Worm (Caenorhabditis elegans) whole organism, young adult: ENCODE data around the gene C42C1.8.

Experiments
- C06A6.2 ChIP-seq: fragments of 200-800 bp; sonication (Bioruptor generic); conservative IDR thresholded peaks from 2 replicates; pipeline ENCODE4 v1.3.6; 2022; ENCODE audit warnings: missing genetic modification characterization, missing compliant biosample characterization
- C17E4.6 ChIP-seq: fragments of 200-800 bp; sonication (Bioruptor generic); IDR thresholded peaks from 2 replicates; pipeline ENCODE4 v1.3.6; 2022; ENCODE audit warnings: missing genetic modification reagents, missing genetic modification characterization, missing compliant biosample characterization
- D2030.7 ChIP-seq: fragments of 200-800 bp; sonication (Bioruptor generic); IDR thresholded peaks from 2 replicates; pipeline ENCODE4 v1.3.6; 2022; ENCODE audit warnings: missing genetic modification reagents, missing genetic modification characterization, missing compliant biosample characterization
- F23B12.7 ChIP-seq: sonication (generic microtip); optimal IDR thresholded peaks from 2 replicates; lab custom pipeline; 2017; ENCODE audit warnings: missing genetic modification characterization, mild to moderate bottlenecking, missing compliant biosample characterization, antibody characterized with exemption, moderate library complexity; ENCODE audit not compliant: insufficient read depth
- F33H1.4 ChIP-seq: fragments of 200-800 bp; sonication (Bioruptor generic); IDR thresholded peaks from 2 replicates; pipeline ENCODE4 v1.3.6; 2022; ENCODE audit warnings: missing genetic modification reagents, missing genetic modification characterization, missing compliant biosample characterization
- F39B2.1 ChIP-seq: fragments of 200-800 bp; sonication (Bioruptor generic); IDR thresholded peaks from 2 replicates; pipeline ENCODE4 v1.3.6; 2022; ENCODE audit warnings: missing genetic modification reagents, missing genetic modification characterization, missing compliant biosample characterization
- K11D2.4 ChIP-seq: fragments of 200-800 bp; sonication (Bioruptor generic); IDR thresholded peaks from 2 replicates; pipeline ENCODE4 v1.3.6; 2022; ENCODE audit warnings: missing genetic modification reagents, missing genetic modification characterization, missing compliant biosample characterization
- T26A5.8 ChIP-seq: sonication (generic microtip); optimal IDR thresholded peaks from 2 replicates; lab custom pipeline; 2016; ENCODE audit warnings: missing genetic modification characterization, missing compliant biosample characterization
- Y67H2A.10 ChIP-seq: fragments of 200-800 bp; sonication (Bioruptor generic); conservative IDR thresholded peaks from 2 replicates; pipeline ENCODE4 v1.3.6; 2022; ENCODE audit warnings: missing genetic modification reagents, missing genetic modification characterization, missing compliant biosample characterization
- ZK185.1 ChIP-seq: sonication (generic microtip); optimal IDR thresholded peaks from 2 replicates; lab custom pipeline; 2016; ENCODE audit warnings: mild to moderate bottlenecking, missing genetic modification characterization, missing compliant biosample characterization; ENCODE audit not compliant: poor library complexity, severe bottlenecking
- atf-7 ChIP-seq: sonication (generic microtip); optimal IDR thresholded peaks from 2 replicates; lab custom pipeline; 2017; ENCODE audit warnings: mild to moderate bottlenecking, missing genetic modification characterization, missing compliant biosample characterization
- athp-1 ChIP-seq: sonication (generic microtip); optimal IDR thresholded peaks from 2 replicates; lab custom pipeline; 2017; ENCODE audit warnings: mild to moderate bottlenecking, missing genetic modification characterization, missing compliant biosample characterization
- bed-1 ChIP-seq: fragments of 200-800 bp; sonication (Bioruptor generic); IDR thresholded peaks from 2 replicates; pipeline ENCODE4 v1.3.6; 2022; ENCODE audit warnings: missing genetic modification reagents, missing genetic modification characterization, missing compliant biosample characterization
- cebp-1 ChIP-seq, 2 experiments: fragments of 200-800 bp in 1 of 2; sonication (Bioruptor generic) in 1 of 2; sonication (generic microtip) in 1 of 2; IDR thresholded peaks in 1 of 2; optimal IDR thresholded peaks in 1 of 2; 2 replicates each; pipeline versions ENCODE4 v1.3.6 to Lab custom; 2017 to 2022; ENCODE audit warnings: missing compliant biosample characterization in 2 of 2, missing genetic modification characterization in 2 of 2, mild to moderate bottlenecking in 1 of 2, missing genetic modification reagents in 1 of 2, moderate library complexity in 1 of 2
- ceh-27 ChIP-seq: fragments of 200-800 bp; sonication (Bioruptor generic); optimal IDR thresholded peaks from 2 replicates; lab custom pipeline; 2018; ENCODE audit warnings: mild to moderate bottlenecking, missing genetic modification characterization, moderate library complexity, missing compliant biosample characterization
- die-1 ChIP-seq: sonication (generic microtip); optimal IDR thresholded peaks from 2 replicates; lab custom pipeline; 2016; ENCODE audit warnings: missing genotype, mild to moderate bottlenecking, missing genetic modification characterization, missing compliant biosample characterization
- dox-1 ChIP-seq: fragments of 200-800 bp; sonication (Bioruptor generic); IDR thresholded peaks from 2 replicates; pipeline ENCODE4 v1.3.6; 2022; ENCODE audit warnings: missing genetic modification reagents, missing genetic modification characterization, missing compliant biosample characterization
- fkh-3 ChIP-seq: sonication (generic microtip); optimal IDR thresholded peaks from 2 replicates; lab custom pipeline; 2016; ENCODE audit warnings: mild to moderate bottlenecking, missing genetic modification characterization, missing compliant biosample characterization
- hmg-1.2 ChIP-seq: fragments of 200-800 bp; sonication (Bioruptor generic); IDR thresholded peaks from 2 replicates; pipeline ENCODE4 v1.3.6; 2022; ENCODE audit warnings: missing genetic modification reagents, missing genetic modification characterization, missing compliant biosample characterization
- let-607 ChIP-seq, 2 experiments: fragments of 200-800 bp in 1 of 2; sonication (Bioruptor generic) in 1 of 2; sonication (generic microtip) in 1 of 2; optimal IDR thresholded peaks; 2 replicates each; lab custom pipeline; 2016 to 2018; ENCODE audit warnings: mild to moderate bottlenecking in 2 of 2, missing compliant biosample characterization in 2 of 2, missing genetic modification characterization in 2 of 2, moderate library complexity in 2 of 2, missing genotype in 1 of 2
- lin-26 ChIP-seq: fragments of 200-800 bp; sonication (Bioruptor generic); IDR thresholded peaks from 2 replicates; pipeline ENCODE4 v1.3.6; 2022; ENCODE audit warnings: missing genetic modification reagents, missing genetic modification characterization, missing compliant biosample characterization
- lsl-1 ChIP-seq: fragments of 200-800 bp; sonication (Bioruptor generic); optimal IDR thresholded peaks from 2 replicates; lab custom pipeline; 2018; ENCODE audit warnings: mild to moderate bottlenecking, missing genetic modification characterization, moderate library complexity, missing compliant biosample characterization
- madf-6 ChIP-seq: fragments of 200-800 bp; sonication (Bioruptor generic); IDR thresholded peaks from 2 replicates; pipeline ENCODE4 v1.3.6; 2022; ENCODE audit warnings: missing genetic modification reagents, missing genetic modification characterization, missing compliant biosample characterization
- madf-8 ChIP-seq: fragments of 200-800 bp; sonication (Bioruptor generic); conservative IDR thresholded peaks from 2 replicates; pipeline ENCODE4 v1.3.6; 2022; ENCODE audit warnings: missing genetic modification reagents, missing genetic modification characterization, missing compliant biosample characterization
- mcd-1 ChIP-seq: fragments of 200-800 bp; sonication (Bioruptor generic); IDR thresholded peaks from 2 replicates; pipeline ENCODE4 v1.3.6; 2022; ENCODE audit warnings: missing genetic modification reagents, missing genetic modification characterization, missing compliant biosample characterization
- mel-28 ChIP-seq: sonication (generic microtip); optimal IDR thresholded peaks from 2 replicates; lab custom pipeline; 2016; ENCODE audit warnings: borderline replicate concordance, mild to moderate bottlenecking, missing genetic modification characterization, missing compliant biosample characterization
- nfya-2 ChIP-seq: fragments of 200-800 bp; sonication (Bioruptor generic); IDR thresholded peaks from 2 replicates; pipeline ENCODE4 v1.3.6; 2022; ENCODE audit warnings: missing genetic modification reagents, missing genetic modification characterization, missing compliant biosample characterization
- pbrm-1 ChIP-seq: fragments of 200-800 bp; sonication (Bioruptor generic); IDR thresholded peaks from 2 replicates; pipeline ENCODE4 v1.3.6; 2022; ENCODE audit warnings: missing genetic modification reagents, missing genetic modification characterization, missing compliant biosample characterization
- rec-8 ChIP-seq, 2 experiments: sonication (generic microtip); optimal IDR thresholded peaks; 2 replicates each; lab custom pipeline; 2016; ENCODE audit warnings: mild to moderate bottlenecking in 2 of 2, missing genetic modification characterization in 2 of 2, missing genetic modification reagents in 2 of 2, missing genotype in 2 of 2, missing biosample characterization in 1 of 2, missing compliant biosample characterization in 1 of 2, moderate library complexity in 1 of 2
- snpc-1.1 ChIP-seq: sonication (generic microtip); optimal IDR thresholded peaks from 2 replicates; lab custom pipeline; 2017; ENCODE audit warnings: missing genetic modification characterization, mild to moderate bottlenecking, missing compliant biosample characterization, antibody characterized with exemption, moderate library complexity, missing genotype, missing genetic modification reagents; ENCODE audit not compliant: insufficient read depth
- snpc-1.3 ChIP-seq: sonication (generic microtip); optimal IDR thresholded peaks from 2 replicates; lab custom pipeline; 2017; ENCODE audit warnings: missing genetic modification characterization, mild to moderate bottlenecking, missing compliant biosample characterization, antibody characterized with exemption, moderate library complexity, missing genotype, missing genetic modification reagents; ENCODE audit not compliant: insufficient read depth
- snpc-4 ChIP-seq, 5 experiments: fragments of 150-350 bp in 1 of 5; sonication (generic microtip) in 4 of 5; optimal IDR thresholded peaks; 2 replicates each; lab custom pipeline; 2014 to 2018; ENCODE audit warnings: missing genetic modification characterization in 5 of 5, missing biosample characterization in 3 of 5, antibody characterized with exemption in 2 of 5, mild to moderate bottlenecking in 2 of 5, missing compliant biosample characterization in 2 of 5, missing genotype in 2 of 5, moderate library complexity in 2 of 5, missing genetic modification reagents in 1 of 5
- sptf-2 ChIP-seq: fragments of 200-800 bp; sonication (Bioruptor generic); optimal IDR thresholded peaks from 2 replicates; lab custom pipeline; 2018; ENCODE audit warnings: mild to moderate bottlenecking, missing genetic modification characterization, missing compliant biosample characterization
- tlf-1 ChIP-seq: fragments of 200-800 bp; sonication (Bioruptor generic); optimal IDR thresholded peaks from 2 replicates; lab custom pipeline; 2018; ENCODE audit warnings: mild to moderate bottlenecking, missing genetic modification characterization, missing compliant biosample characterization
- unc-130 ChIP-seq: sonication (generic microtip); optimal IDR thresholded peaks from 2 replicates; lab custom pipeline; 2016; ENCODE audit warnings: missing genetic modification reagents, missing genetic modification characterization, missing compliant biosample characterization
- unc-62 ChIP-seq: fragments of 150-350 bp; optimal IDR thresholded peaks from 2 replicates; lab custom pipeline; 2014; ENCODE audit warnings: missing biosample characterization, missing genetic modification reagents, missing genetic modification characterization
- xnd-1 ChIP-seq: sonication (generic microtip); optimal IDR thresholded peaks from 2 replicates; lab custom pipeline; 2016; ENCODE audit warnings: missing genotype, missing genetic modification reagents, missing genetic modification characterization, missing compliant biosample characterization
- zim-3 ChIP-seq: sonication (generic microtip); optimal IDR thresholded peaks from 2 replicates; lab custom pipeline; 2017; ENCODE audit warnings: mild to moderate bottlenecking, missing genetic modification characterization, moderate library complexity, missing compliant biosample characterization
- ztf-18 ChIP-seq: sonication (generic microtip); optimal IDR thresholded peaks from 2 replicates; lab custom pipeline; 2016; ENCODE audit warnings: missing genotype, mild to moderate bottlenecking, missing genetic modification characterization, missing compliant biosample characterization
- ztf-22 ChIP-seq: fragments of 200-800 bp; sonication (Bioruptor generic); optimal IDR thresholded peaks from 2 replicates; lab custom pipeline; 2018; ENCODE audit warnings: mild to moderate bottlenecking, missing genetic modification characterization, moderate library complexity, missing compliant biosample characterization
- ztf-25 ChIP-seq: fragments of 200-800 bp; sonication (Bioruptor generic); IDR thresholded peaks from 2 replicates; pipeline ENCODE4 v1.3.6; 2022; ENCODE audit warnings: missing genetic modification reagents, missing genetic modification characterization, missing compliant biosample characterization
- ztf-3 ChIP-seq: fragments of 200-800 bp; sonication (Bioruptor generic); optimal IDR thresholded peaks from 2 replicates; lab custom pipeline; 2018; ENCODE audit warnings: mild to moderate bottlenecking, missing genetic modification characterization, missing compliant biosample characterization

The C42C1.8 gene

ce11 chrIV:12274365-12274764 is 16.5 kb upstream of the C42C1.8 start:
- TF ChIP-seq ZK185.1 (tag; lab: Kevin White, UChicago) (no peak), F39B2.1 (GFP tag; lab: Robert Waterston, UW) (no peak), madf-6 (no peak), ztf-22 (GFP tag; lab: Kevin White, UChicago) (no peak), Y67H2A.10 (no peak), C06A6.2 (GFP tag; lab: Robert Waterston, UW) (no peak), lin-26 (GFP tag; lab: Robert Waterston, UW) (no peak)

- TF ChIP-seq C17E4.6 (GFP tag; lab: Robert Waterston, UW): no peak
- no peak for TF ChIP-seq cebp-1 (GFP tag; IDR thresholded peaks at IDR 0.05; lab: Robert Waterston, UW)
- TF ChIP-seq cebp-1 (tag; optimal IDR thresholded peaks at IDR 0.05; lab: Kevin White, UChicago): no peak
- peak; percentile 1 for TF ChIP-seq tlf-1 (GFP tag; lab: Kevin White, UChicago)
Observed at ce11 chrIV:12275892-12276291, 15.0 kb upstream of the C42C1.8 start, which contains the start of gene vps-8. TSS of gene vps-8 (minus strand) at chrIV:12275992.

- TF ChIP-seq snpc-1.3 (tag; lab: Kevin White, UChicago) (peak; percentile 24), madf-8 (peak; percentile 11; the same call in 1 of the 2 replicates), snpc-4 (GFP tag; optimal IDR thresholded peaks at IDR 0.05; lab: Kevin White, UChicago) (no peak), snpc-4 (tag; optimal IDR thresholded peaks at IDR 0.05; lab: Kevin White, UChicago) (peak in 1 of 4 experiments; percentile 21), rec-8 (tag; optimal IDR thresholded peaks at IDR 0.05; lab: Kevin White, UChicago) (no peak), let-607 (tag; optimal IDR thresholded peaks at IDR 0.05; lab: Kevin White, UChicago) (peak in 1 of 2 experiments; percentile 16), zim-3 (tag; lab: Kevin White, UChicago) (no peak), dox-1 (GFP tag; lab: Robert Waterston, UW) (0 out of 2 replicates have a peak, but pooled peaks have one; percentile 17), pbrm-1 (GFP tag; lab: Robert Waterston, UW) (no peak), D2030.7 (GFP tag; lab: Robert Waterston, UW) (0 out of 2 replicates have a peak, but pooled peaks have one; percentile 36), fkh-3 (tag; lab: Kevin White, UChicago) (no peak), ztf-25 (GFP tag; lab: Robert Waterston, UW) (no peak), unc-62 (GFP tag; lab: Kevin White, UChicago) (no peak), madf-6 (peak; percentile 68; the same call in 1 of the 2 replicates), mel-28 (tag; lab: Kevin White, UChicago) (no peak), lsl-1 (GFP tag; lab: Kevin White, UChicago) (peak; percentile 74), sptf-2 (GFP tag; lab: Kevin White, UChicago) (no peak), die-1 (tag; lab: Kevin White, UChicago) (no peak), unc-130 (no peak), ztf-3 (GFP tag; lab: Kevin White, UChicago) (no peak), mcd-1 (no peak), tlf-1 (GFP tag; lab: Kevin White, UChicago) (no peak), ceh-27 (GFP tag; lab: Kevin White, UChicago) (no peak), F33H1.4 (peak; percentile 77), ztf-18 (tag; lab: Kevin White, UChicago) (no peak), xnd-1 (tag; lab: Kevin White, UChicago) (peak; percentile 48), T26A5.8 (no peak), hmg-1.2 (GFP tag; lab: Robert Waterston, UW) (no peak), K11D2.4 (GFP tag; lab: Robert Waterston, UW) (no peak), snpc-1.1 (tag; lab: Kevin White, UChicago) (no peak), F23B12.7 (tag; lab: Kevin White, UChicago) (no peak), atf-7 (no peak), athp-1 (tag; lab: Kevin White, UChicago) (no peak), bed-1 (GFP tag; lab: Robert Waterston, UW) (no peak), Y67H2A.10 (no peak), nfya-2 (GFP tag; lab: Robert Waterston, UW) (no peak)
Observed at ce11 chrIV:12278507-12278906, 12.3 kb upstream of the C42C1.8 start, which contains the start of the genes tag-335 and vkmt-1. TSS of gene tag-335 (minus strand) at chrIV:12278594. TSS of gene vkmt-1 (plus strand) at chrIV:12278725.
